Worm (Caenorhabditis elegans): ENCODE measurements around the gene F19B10.1.

- TF ChIP-seq fos-1 (tag; optimal IDR thresholded peaks at IDR 0.05) (no peak), nhr-28 (tag; optimal IDR thresholded peaks at IDR 0.05) (no peak), lsy-12 (tag; optimal IDR thresholded peaks at IDR 0.05) (no peak), ZK546.5 (tag; optimal IDR thresholded peaks at IDR 0.05) (no peak), nhr-11 (tag; optimal IDR thresholded peaks at IDR 0.05) (no peak), nhr-67 (tag; optimal IDR thresholded peaks at IDR 0.05) (no peak), pha-4 (tag; optimal IDR thresholded peaks at IDR 0.05) (no peak), R02D3.7 (tag; optimal IDR thresholded peaks at IDR 0.05) (no peak), pqm-1 (tag; optimal IDR thresholded peaks at IDR 0.05) (no peak), fkh-10 (GFP tag; optimal IDR thresholded peaks at IDR 0.05) (no peak), ztf-11 (tag; optimal IDR thresholded peaks at IDR 0.05) (no peak), jun-1 (tag; optimal IDR thresholded peaks at IDR 0.05) (no peak), nhr-237 (tag; optimal IDR thresholded peaks at IDR 0.05) (no peak)
These were observed 19.2 kb upstream of the F19B10.1 start, which contains the start of gene F19B10.6 for ce11 chrII:3663796-3664195.

Data from whole organism, L3 larva.